Fruit fly (Drosophila melanogaster) whole organism, embryonic: ENCODE data around the gene CG33288.
A peak's percentile ranks its signal among the peaks of the same experiment; 100 is the strongest.

Experiments
- Abd-B ChIP-seq: fragments of 200-800 bp; sonication (Bioruptor generic); optimal IDR thresholded peaks from 2 replicates; lab custom pipeline; 2018; ENCODE audit warnings: missing biosample characterization, mild to moderate bottlenecking, missing genetic modification characterization, moderate library complexity
- CG11695 ChIP-seq: fragments of 200-800 bp; sonication (Bioruptor generic); IDR thresholded peaks from 3 replicates; pipeline ENCODE4 v1.3.6; 2022; ENCODE audit warnings: missing biosample characterization, missing genetic modification characterization
- CG11723 ChIP-seq: fragments of 200-800 bp; sonication (Bioruptor generic); optimal IDR thresholded peaks from 2 replicates; lab custom pipeline; 2017; ENCODE audit warnings: missing biosample characterization, mild to moderate bottlenecking, missing genetic modification characterization
- CG12391 ChIP-seq: fragments of 200-800 bp; sonication (Bioruptor generic); optimal IDR thresholded peaks from 3 replicates; lab custom pipeline; 2018; ENCODE audit warnings: missing biosample characterization, mild to moderate bottlenecking, missing genetic modification characterization, moderate library complexity
- CG12769 ChIP-seq: fragments of 200-800 bp; sonication (Bioruptor generic); optimal IDR thresholded peaks from 2 replicates; lab custom pipeline; 2019; ENCODE audit warnings: missing biosample characterization, mild to moderate bottlenecking, missing genetic modification characterization, moderate library complexity
- CG2116 ChIP-seq: fragments of 200-800 bp; sonication (Bioruptor generic); optimal IDR thresholded peaks from 3 replicates; lab custom pipeline; 2018; ENCODE audit warnings: missing biosample characterization, mild to moderate bottlenecking, missing genetic modification characterization
- CG2202 ChIP-seq: fragments of 200-800 bp; sonication (Bioruptor generic); optimal IDR thresholded peaks from 2 replicates; lab custom pipeline; 2018; ENCODE audit warnings: missing biosample characterization, mild to moderate bottlenecking, missing genetic modification characterization
- CG32772 ChIP-seq: fragments of 200-800 bp; sonication (Bioruptor generic); IDR thresholded peaks from 2 replicates; pipeline ENCODE4 v1.3.6; 2022; ENCODE audit warnings: missing biosample characterization, missing genetic modification characterization
- CG33557 ChIP-seq: fragments of 200-800 bp; sonication (Bioruptor generic); optimal IDR thresholded peaks from 2 replicates; lab custom pipeline; 2019; ENCODE audit warnings: missing biosample characterization, mild to moderate bottlenecking, missing genetic modification characterization, moderate library complexity
- CG3407 ChIP-seq: fragments of 200-800 bp; sonication (Bioruptor generic); optimal IDR thresholded peaks from 2 replicates; lab custom pipeline; 2018; ENCODE audit warnings: missing biosample characterization, mild to moderate bottlenecking, missing genetic modification characterization
- CG42726 ChIP-seq: fragments of 200-800 bp; sonication (Bioruptor generic); IDR thresholded peaks from 2 replicates; pipeline ENCODE4 v1.3.6; 2022; ENCODE audit warnings: missing biosample characterization, missing genetic modification characterization; ENCODE audit not compliant: partially characterized antibody
- CG4707 ChIP-seq: fragments of 200-800 bp; sonication (Bioruptor generic); optimal IDR thresholded peaks from 2 replicates; lab custom pipeline; 2018; ENCODE audit warnings: missing biosample characterization, mild to moderate bottlenecking, missing genetic modification characterization, moderate library complexity
- CG6654 ChIP-seq: fragments of 200-800 bp; sonication (Bioruptor generic); optimal IDR thresholded peaks from 2 replicates; lab custom pipeline; 2017; ENCODE audit warnings: missing biosample characterization, mild to moderate bottlenecking, missing genetic modification characterization
- CG7271 ChIP-seq: fragments of 200-800 bp; sonication (Bioruptor generic); optimal IDR thresholded peaks from 2 replicates; lab custom pipeline; 2018; ENCODE audit warnings: missing biosample characterization, mild to moderate bottlenecking, missing genetic modification characterization, moderate library complexity
- CG7786 ChIP-seq: fragments of 200-800 bp; sonication (Bioruptor generic); optimal IDR thresholded peaks from 2 replicates; lab custom pipeline; 2016; ENCODE audit warnings: missing biosample characterization, missing genetic modification characterization
- CG8478 ChIP-seq: fragments of >200 bp; optimal IDR thresholded peaks from 2 replicates; lab custom pipeline; 2018
- CG9932 ChIP-seq: fragments of 200-800 bp; sonication (Bioruptor generic); IDR thresholded peaks from 2 replicates; pipeline ENCODE4 v1.3.6; 2022; ENCODE audit warnings: missing biosample characterization, missing genetic modification characterization
- CTCF ChIP-seq: fragments of 200-800 bp; sonication (Bioruptor generic); optimal IDR thresholded peaks from 2 replicates; lab custom pipeline; 2017; ENCODE audit warnings: missing biosample characterization, mild to moderate bottlenecking, missing genetic modification characterization, moderate library complexity
- D19A ChIP-seq: fragments of 200-800 bp; optimal IDR thresholded peaks from 3 replicates; lab custom pipeline; 2019; ENCODE audit warnings: missing biosample characterization, mild to moderate bottlenecking, missing genetic modification characterization, moderate library complexity
- Doc3 ChIP-seq: fragments of 200-800 bp; sonication (Bioruptor generic); IDR thresholded peaks from 3 replicates; pipeline ENCODE4 v1.3.6; 2022; ENCODE audit warnings: missing biosample characterization, missing genetic modification characterization; ENCODE audit not compliant: partially characterized antibody
- HmgZ ChIP-seq: fragments of 200-800 bp; sonication (Bioruptor generic); optimal IDR thresholded peaks from 2 replicates; lab custom pipeline; 2018; ENCODE audit warnings: missing biosample characterization, mild to moderate bottlenecking, missing genetic modification characterization
- Hmr ChIP-seq: fragments of 200-800 bp; sonication (Bioruptor generic); optimal IDR thresholded peaks from 3 replicates; lab custom pipeline; 2017; ENCODE audit warnings: mild to moderate bottlenecking, missing biosample characterization, missing genetic modification reagents, missing genetic modification characterization
- Hr78 ChIP-seq, 2 experiments: fragments of 200-800 bp in 1 of 2; fragments of >200 bp in 1 of 2; sonication (Bioruptor generic) in 1 of 2; optimal IDR thresholded peaks; 2 replicates each; lab custom pipeline; 2017 to 2019; ENCODE audit warnings: missing biosample characterization in 2 of 2, missing genetic modification characterization in 2 of 2, mild to moderate bottlenecking in 1 of 2, moderate library complexity in 1 of 2
- MESR4 ChIP-seq: fragments of 200-800 bp; sonication (Bioruptor generic); optimal IDR thresholded peaks from 2 replicates; lab custom pipeline; 2018; ENCODE audit warnings: missing biosample characterization, mild to moderate bottlenecking, missing genetic modification characterization, moderate library complexity
- NFAT ChIP-seq: fragments of 200-800 bp; sonication (Bioruptor generic); IDR thresholded peaks from 2 replicates; pipeline ENCODE4 v1.3.6; 2022; ENCODE audit warnings: missing biosample characterization, missing genetic modification characterization
- NfI ChIP-seq: fragments of 200-800 bp; sonication (Bioruptor generic); optimal IDR thresholded peaks from 3 replicates; lab custom pipeline; 2018; ENCODE audit warnings: missing biosample characterization, mild to moderate bottlenecking, missing genetic modification characterization, moderate library complexity
- Oaz ChIP-seq: fragments of 200-800 bp; sonication (Bioruptor generic); IDR thresholded peaks from 2 replicates; pipeline ENCODE4 v1.3.6; 2022; ENCODE audit warnings: missing biosample characterization, missing genetic modification characterization
- Pdp1 ChIP-seq, 2 experiments: fragments of 200-800 bp; sonication (Bioruptor generic); optimal IDR thresholded peaks; 3 replicates each; lab custom pipeline; 2016; ENCODE audit warnings: missing biosample characterization in 2 of 2, missing genetic modification characterization in 2 of 2, mild to moderate bottlenecking in 1 of 2, moderate library complexity in 1 of 2
- Sox102F ChIP-seq: fragments of 200-800 bp; sonication (Bioruptor generic); optimal IDR thresholded peaks from 2 replicates; lab custom pipeline; 2018; ENCODE audit warnings: missing biosample characterization, mild to moderate bottlenecking, missing genetic modification characterization, moderate library complexity
- Vsx1 ChIP-seq: fragments of 200-800 bp; sonication (Bioruptor generic); optimal IDR thresholded peaks from 2 replicates; lab custom pipeline; 2017; ENCODE audit warnings: missing biosample characterization, mild to moderate bottlenecking, missing genetic modification characterization, missing genetic modification reagents
- ac ChIP-seq: fragments of 200-800 bp; sonication (Bioruptor generic); optimal IDR thresholded peaks from 3 replicates; lab custom pipeline; 2017; ENCODE audit warnings: missing biosample characterization, mild to moderate bottlenecking, missing genetic modification characterization
- aop ChIP-seq: fragments of 200-800 bp; sonication (Bioruptor generic); IDR thresholded peaks from 2 replicates; pipeline ENCODE4 v1.3.6; 2022; ENCODE audit warnings: missing biosample characterization, missing genetic modification characterization
- chinmo ChIP-seq: fragments of 200-800 bp; sonication (Bioruptor generic); IDR thresholded peaks from 4 replicates; pipeline ENCODE4 v1.3.6; 2022; ENCODE audit warnings: missing biosample characterization, missing genetic modification characterization; ENCODE audit not compliant: partially characterized antibody
- crol ChIP-seq: fragments of 200-800 bp; sonication (Bioruptor generic); IDR thresholded peaks from 2 replicates; pipeline ENCODE4 v1.3.6; 2022; ENCODE audit warnings: missing biosample characterization, missing genetic modification characterization
- emc ChIP-seq: fragments of 200-800 bp; sonication (Bioruptor generic); optimal IDR thresholded peaks from 2 replicates; lab custom pipeline; 2016; ENCODE audit warnings: missing biosample characterization, missing genetic modification characterization
- gce ChIP-seq: fragments of 200-800 bp; sonication (Bioruptor generic); IDR thresholded peaks from 3 replicates; pipeline ENCODE4 v1.3.6; 2022; ENCODE audit warnings: missing biosample characterization, missing genetic modification characterization
- gsb ChIP-seq: fragments of 200-800 bp; sonication (Bioruptor generic); IDR thresholded peaks from 2 replicates; pipeline ENCODE4 v1.3.6; 2022; ENCODE audit warnings: missing biosample characterization, missing genetic modification characterization
- hb ChIP-seq: fragments of 200-800 bp; sonication (Bioruptor generic); IDR thresholded peaks from 3 replicates; pipeline ENCODE4 v1.3.6; 2022; ENCODE audit warnings: missing biosample characterization, missing genetic modification characterization; ENCODE audit not compliant: partially characterized antibody
- hbn ChIP-seq: fragments of 200-800 bp; sonication (Bioruptor generic); IDR thresholded peaks from 2 replicates; pipeline ENCODE4 v1.3.6; 2022; ENCODE audit warnings: missing biosample characterization, missing genetic modification characterization; ENCODE audit not compliant: partially characterized antibody
- insv ChIP-seq, 2 experiments: fragments of 200-800 bp; sonication (Bioruptor generic); optimal IDR thresholded peaks; 3 replicates each; lab custom pipeline; 2016 to 2018; ENCODE audit warnings: missing biosample characterization in 2 of 2, missing genetic modification characterization in 2 of 2
- jigr1 ChIP-seq: fragments of 200-800 bp; sonication (Bioruptor generic); IDR thresholded peaks from 3 replicates; pipeline ENCODE4 v1.3.6; 2022; ENCODE audit warnings: missing biosample characterization, missing genetic modification characterization
- jumu ChIP-seq: fragments of 200-800 bp; sonication (Bioruptor generic); optimal IDR thresholded peaks from 3 replicates; lab custom pipeline; 2016; ENCODE audit warnings: missing biosample characterization, missing genetic modification characterization
- mirr ChIP-seq: fragments of 200-800 bp; sonication (Bioruptor generic); optimal IDR thresholded peaks from 3 replicates; lab custom pipeline; 2018; ENCODE audit warnings: missing biosample characterization, mild to moderate bottlenecking, missing genetic modification characterization
- nerfin-1 ChIP-seq: fragments of 200-800 bp; sonication (Bioruptor generic); optimal IDR thresholded peaks from 3 replicates; lab custom pipeline; 2019; ENCODE audit warnings: missing biosample characterization, mild to moderate bottlenecking, missing genetic modification characterization, moderate library complexity
- otp ChIP-seq: fragments of 200-800 bp; sonication (Bioruptor generic); IDR thresholded peaks from 3 replicates; pipeline ENCODE4, ENCODE4 v1.3.6; 2022; ENCODE audit warnings: missing biosample characterization, missing genetic modification characterization
- ranshi ChIP-seq: fragments of 200-800 bp; sonication (Bioruptor generic); IDR thresholded peaks from 2 replicates; pipeline ENCODE4 v1.3.6; 2022; ENCODE audit warnings: missing biosample characterization, missing genetic modification characterization
- tin ChIP-seq: fragments of 200-800 bp; sonication (Bioruptor generic); optimal IDR thresholded peaks from 3 replicates; lab custom pipeline; 2016; ENCODE audit warnings: missing biosample characterization, missing genetic modification characterization
- tup ChIP-seq: fragments of 200-800 bp; sonication (Bioruptor generic); optimal IDR thresholded peaks from 2 replicates; lab custom pipeline; 2016; ENCODE audit warnings: missing biosample characterization, mild to moderate bottlenecking, missing genetic modification characterization, moderate library complexity
- twi ChIP-seq: fragments of 200-800 bp; optimal IDR thresholded peaks from 2 replicates; lab custom pipeline; 2019; ENCODE audit warnings: missing biosample characterization, mild to moderate bottlenecking, missing genetic modification characterization, moderate library complexity
- zf30C ChIP-seq: fragments of 200-800 bp; sonication (Bioruptor generic); optimal IDR thresholded peaks from 3 replicates; lab custom pipeline; 2018; ENCODE audit warnings: missing biosample characterization, mild to moderate bottlenecking, missing genetic modification characterization
- zfh2 ChIP-seq: fragments of 200-800 bp; sonication (Bioruptor generic); optimal IDR thresholded peaks from 2 replicates; lab custom pipeline; 2016; ENCODE audit warnings: missing biosample characterization, missing genetic modification characterization

Gene CG33288

DNA sequence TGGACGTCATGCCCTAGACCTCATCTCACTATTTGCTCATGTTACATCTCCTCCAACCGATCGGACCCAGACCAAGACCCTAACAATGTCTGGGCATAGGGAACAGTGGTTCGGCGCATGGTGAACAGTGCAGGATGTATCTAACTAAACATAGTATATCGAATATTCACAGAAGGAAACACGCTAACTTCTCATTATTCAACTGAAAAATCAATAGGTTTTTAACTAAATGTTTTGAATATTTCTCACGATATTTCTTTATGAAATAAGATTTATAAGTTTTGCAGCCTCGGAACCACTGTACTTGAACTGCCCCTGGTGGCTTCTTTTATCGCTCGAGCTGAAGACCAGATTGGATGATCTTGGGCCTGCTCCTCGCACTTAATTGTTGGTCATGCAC is 26.0 kb downstream of the CG33288 start (continued):
- TF ChIP-seq CG12391 (tag; lab: Kevin White, UChicago) (peak; percentile 75), CG6654 (GFP tag; lab: Kevin White, UChicago) (peak; percentile 6), Abd-B (peak; percentile 28), mirr (GFP tag; lab: Kevin White, UChicago) (no peak), aop (GFP tag; lab: Robert Waterston, UW) (no peak), gce (no peak), gsb (GFP tag; lab: Robert Waterston, UW) (no peak), jigr1 (GFP tag; lab: Robert Waterston, UW) (no peak), CG7271 (tag; lab: Kevin White, UChicago) (no peak), CG9932 (GFP tag; lab: Robert Waterston, UW) (no peak), otp (GFP tag; lab: Robert Waterston, UW) (peak; percentile 65; the same call in 2 of the 3 replicates), Vsx1 (GFP tag; lab: Kevin White, UChicago) (no peak), Oaz (no peak), CG11695 (GFP tag; lab: Robert Waterston, UW) (no peak), emc (GFP tag; lab: Kevin White, UChicago) (no peak), HmgZ (tag; lab: Kevin White, UChicago) (no peak), insv (GFP tag; optimal IDR thresholded peaks at IDR 0.05; lab: Kevin White, UChicago) (no peak), CG33557 (peak; percentile 67), ranshi (GFP tag; lab: Robert Waterston, UW) (peak; percentile 37; the same call in 1 of the 2 replicates), Hr78 (GFP tag; optimal IDR thresholded peaks at IDR 0.05; lab: Kevin White, UChicago) (peak in 1 of 2 experiments; percentile 69), zfh2 (no peak), CG12769 (tag; lab: Kevin White, UChicago) (no peak), CG32772 (peak; percentile 23; the same call in 1 of the 2 replicates), NFAT (no peak), ac (GFP tag; lab: Kevin White, UChicago) (peak; percentile 76), CG7786 (GFP tag; lab: Kevin White, UChicago) (peak; percentile 42), MESR4 (no peak), CG11723 (peak; percentile 9), CG42726 (GFP tag; lab: Robert Waterston, UW) (no peak), twi (tag; lab: Kevin White, UChicago) (no peak), Sox102F (GFP tag; lab: Kevin White, UChicago) (peak; percentile 50), crol (GFP tag; lab: Robert Waterston, UW) (no peak), Hmr (GFP tag; lab: Kevin White, UChicago) (no peak), chinmo (GFP tag; lab: Robert Waterston, UW) (no peak), hb (GFP tag; lab: Robert Waterston, UW) (no peak), jumu (GFP tag; lab: Kevin White, UChicago) (peak; percentile 71), CG2202 (peak; percentile 62), CG3407 (GFP tag; lab: Kevin White, UChicago) (peak; percentile 66), NfI (GFP tag; lab: Kevin White, UChicago) (no peak), hbn (GFP tag; lab: Robert Waterston, UW) (no peak), tin (peak; percentile 60), CG8478 (no peak), zf30C (GFP tag; lab: Kevin White, UChicago) (no peak), CTCF (GFP tag; lab: Kevin White, UChicago) (no peak), tup (GFP tag; lab: Kevin White, UChicago) (no peak), nerfin-1 (peak; percentile 12), Pdp1 (GFP tag; optimal IDR thresholded peaks at IDR 0.05; lab: Kevin White, UChicago) (peak; percentile 29 to 56), D19A (tag; lab: Kevin White, UChicago) (peak; percentile 68), CG4707 (GFP tag; lab: Kevin White, UChicago) (no peak), CG2116 (GFP tag; lab: Kevin White, UChicago) (no peak), Doc3 (GFP tag; lab: Robert Waterston, UW) (no peak)
